Fruit fly (Drosophila melanogaster): ENCODE data around the gene CG7322.

Gene CG7322

dm6 chrX:18830396-18830795, 27.2 kb downstream of the CG7322 start, which contains the start of gene CG7101 (continued):
- peak; percentile 72 for TF ChIP-seq ato (GFP tag; IDR thresholded peaks at IDR 0.05; ENCODE audit: partially characterized antibody)

- no peak for TF ChIP-seq ato (GFP tag; IDR thresholded peaks at IDR 0.05; ENCODE audit: partially characterized antibody)
- TF ChIP-seq pita (GFP tag; optimal IDR thresholded peaks at IDR 0.05), result no peak
- TF ChIP-seq croc (GFP tag; conservative IDR thresholded peaks at IDR 0.05), result no peak
- TF ChIP-seq lab (GFP tag; optimal IDR thresholded peaks at IDR 0.05), result no peak
- no peak for TF ChIP-seq tio (GFP tag; optimal IDR thresholded peaks at IDR 0.05)
- TF ChIP-seq CG16863 (GFP tag; optimal IDR thresholded peaks at IDR 0.05), result no peak
- no peak for TF ChIP-seq Bteb2 (GFP tag; optimal IDR thresholded peaks at IDR 0.05)
- TF ChIP-seq CG8290 (GFP tag; optimal IDR thresholded peaks at IDR 0.05), result peak; percentile 96
- TF ChIP-seq CG8290 (tag; optimal IDR thresholded peaks at IDR 0.05), result peak; percentile 78 to 99
- TF ChIP-seq hth (optimal IDR thresholded peaks at IDR 0.05), result no peak
- no peak for TF ChIP-seq Eip74EF (GFP tag; optimal IDR thresholded peaks at IDR 0.05)
- no peak for TF ChIP-seq Meics (GFP tag; optimal IDR thresholded peaks at IDR 0.05)
- no peak for TF ChIP-seq Scr (GFP tag; IDR thresholded peaks at IDR 0.05; ENCODE audit: partially characterized antibody)
- peak; percentile 77 for TF ChIP-seq CG17612 (GFP tag; IDR thresholded peaks at IDR 0.05)
- TF ChIP-seq Lpt (GFP tag; optimal IDR thresholded peaks at IDR 0.05), result no peak
These were observed 42.6 kb downstream of the CG7322 start for dm6 chrX:18814944-18815343.

- no peak for TF ChIP-seq Mad (GFP tag; optimal IDR thresholded peaks at IDR 0.05)
- no peak for TF ChIP-seq Lim3 (GFP tag; IDR thresholded peaks at IDR 0.05)
- TF ChIP-seq CG4360 (GFP tag; IDR thresholded peaks at IDR 0.05), result peak; percentile 71
- peak; percentile 9 for TF ChIP-seq CG12769 (tag; optimal IDR thresholded peaks at IDR 0.05)
- TF ChIP-seq CG14965 (GFP tag; optimal IDR thresholded peaks at IDR 0.05; ENCODE audit: borderline replicate concordance), result no peak
- TF ChIP-seq crp (GFP tag; optimal IDR thresholded peaks at IDR 0.05), result no peak
- 0 out of 4 replicates have a peak, but pooled peaks have one; percentile 20 for TF ChIP-seq chinmo (GFP tag; IDR thresholded peaks at IDR 0.05; ENCODE audit: partially characterized antibody)
- TF ChIP-seq scrt (GFP tag; optimal IDR thresholded peaks at IDR 0.05), result no peak
- TF ChIP-seq CG13894 (tag; optimal IDR thresholded peaks at IDR 0.05), result peak; percentile 4
- no peak for TF ChIP-seq CG13296 (GFP tag; optimal IDR thresholded peaks at IDR 0.05)
- TF ChIP-seq HmgD (GFP tag; optimal IDR thresholded peaks at IDR 0.05), result no peak
- no peak for TF ChIP-seq ap (GFP tag; IDR thresholded peaks at IDR 0.05)
- peak; percentile 70 for TF ChIP-seq cg (GFP tag; optimal IDR thresholded peaks at IDR 0.05)
- no peak for TF ChIP-seq NfI (GFP tag; optimal IDR thresholded peaks at IDR 0.05)
- peak; percentile 6 for TF ChIP-seq Deaf1 (tag; optimal IDR thresholded peaks at IDR 0.05)
- no peak for TF ChIP-seq D (optimal IDR thresholded peaks at IDR 0.05)
- no peak for TF ChIP-seq D (GFP tag; optimal IDR thresholded peaks at IDR 0.05)
- TF ChIP-seq Med (GFP tag), result peak; percentile 42
- TF ChIP-seq disco-r (GFP tag; optimal IDR thresholded peaks at IDR 0.05), result no peak
- no peak for TF ChIP-seq Bdp1 (GFP tag; optimal IDR thresholded peaks at IDR 0.05)
- no peak for TF ChIP-seq Camta (GFP tag; optimal IDR thresholded peaks at IDR 0.05)
- peak; percentile 22 for TF ChIP-seq Ets65A (GFP tag)
- no peak for TF ChIP-seq dmrt99B (tag; optimal IDR thresholded peaks at IDR 0.05)
- peak; percentile 3 for TF ChIP-seq abd-A (tag; optimal IDR thresholded peaks at IDR 0.05)
- no peak for TF ChIP-seq CG6765 (GFP tag; optimal IDR thresholded peaks at IDR 0.05)
- no peak for TF ChIP-seq CG8290 (GFP tag; optimal IDR thresholded peaks at IDR 0.05)
- TF ChIP-seq CG8290 (tag; optimal IDR thresholded peaks at IDR 0.05), result peak in 1 of 2 experiments; percentile 14
- TF ChIP-seq CG5245 (GFP tag; optimal IDR thresholded peaks at IDR 0.05), result no peak
- peak; percentile 8; the same call in 1 of the 3 replicates for TF ChIP-seq sr (GFP tag; IDR thresholded peaks at IDR 0.05)
- no peak for TF ChIP-seq CG9817 (tag; optimal IDR thresholded peaks at IDR 0.05)
- peak in 1 of 2 experiments; percentile 32 for TF ChIP-seq Trl (optimal IDR thresholded peaks at IDR 0.05)
- no peak for TF ChIP-seq Trl (GFP tag; optimal IDR thresholded peaks at IDR 0.05)
These were observed 43.2 kb downstream of the CG7322 start for dm6 chrX:18814373-18814772.
